Worm (Caenorhabditis elegans) whole organism, young adult: ENCODE data around the gene gss-1.

Source experiments
- B0035.1 ChIP-seq: sonication (generic microtip); optimal IDR thresholded peaks from 2 replicates; lab custom pipeline; 2016; ENCODE audit warnings: missing genetic modification characterization, mild to moderate bottlenecking, missing compliant biosample characterization, missing genotype, missing genetic modification reagents
- B0261.1 ChIP-seq: sonication (generic microtip); optimal IDR thresholded peaks from 2 replicates; lab custom pipeline; 2016; ENCODE audit warnings: mild to moderate bottlenecking, missing genetic modification characterization, moderate library complexity, missing compliant biosample characterization
- B0336.3 ChIP-seq: fragments of 200-800 bp; sonication (Bioruptor generic); IDR thresholded peaks from 2 replicates; pipeline ENCODE4 v1.3.6; 2022; ENCODE audit warnings: missing genetic modification characterization, missing compliant biosample characterization
- C17E4.6 ChIP-seq: fragments of 200-800 bp; sonication (Bioruptor generic); IDR thresholded peaks from 2 replicates; pipeline ENCODE4 v1.3.6; 2022; ENCODE audit warnings: missing genetic modification reagents, missing genetic modification characterization, missing compliant biosample characterization
- D2030.7 ChIP-seq: fragments of 200-800 bp; sonication (Bioruptor generic); IDR thresholded peaks from 2 replicates; pipeline ENCODE4 v1.3.6; 2022; ENCODE audit warnings: missing genetic modification reagents, missing genetic modification characterization, missing compliant biosample characterization
- F10E7.11 ChIP-seq: sonication (generic microtip); optimal IDR thresholded peaks from 2 replicates; lab custom pipeline; 2017; ENCODE audit warnings: mild to moderate bottlenecking, missing genetic modification characterization, moderate library complexity, missing compliant biosample characterization
- F23B12.7 ChIP-seq: sonication (generic microtip); optimal IDR thresholded peaks from 2 replicates; lab custom pipeline; 2017; ENCODE audit warnings: missing genetic modification characterization, mild to moderate bottlenecking, missing compliant biosample characterization, antibody characterized with exemption, moderate library complexity; ENCODE audit not compliant: insufficient read depth
- F49E8.2 ChIP-seq: sonication (generic microtip); optimal IDR thresholded peaks from 3 replicates; lab custom pipeline; 2017; ENCODE audit warnings: missing genetic modification characterization, mild to moderate bottlenecking, missing compliant biosample characterization, antibody characterized with exemption, moderate library complexity; ENCODE audit not compliant: insufficient read depth
- F57A8.1 ChIP-seq: fragments of 200-800 bp; sonication (Bioruptor generic); optimal IDR thresholded peaks from 2 replicates; lab custom pipeline; 2018; ENCODE audit warnings: mild to moderate bottlenecking, missing genetic modification characterization, moderate library complexity, missing compliant biosample characterization
- K11D2.4 ChIP-seq: fragments of 200-800 bp; sonication (Bioruptor generic); IDR thresholded peaks from 2 replicates; pipeline ENCODE4 v1.3.6; 2022; ENCODE audit warnings: missing genetic modification reagents, missing genetic modification characterization, missing compliant biosample characterization
- Y79H2A.3 ChIP-seq: fragments of 200-800 bp; sonication (Bioruptor generic); conservative IDR thresholded peaks from 2 replicates; pipeline ENCODE4 v1.3.6; 2022; ENCODE audit warnings: missing genetic modification reagents, missing genetic modification characterization, missing compliant biosample characterization
- Y95B8A.8 ChIP-seq: fragments of 200-800 bp; sonication (Bioruptor generic); IDR thresholded peaks from 2 replicates; pipeline ENCODE4 v1.3.6; 2022; ENCODE audit warnings: missing genetic modification reagents, missing genetic modification characterization, missing compliant biosample characterization
- aptf-3 ChIP-seq: fragments of 200-800 bp; sonication (Bioruptor generic); IDR thresholded peaks from 2 replicates; pipeline ENCODE4 v1.3.6; 2022; ENCODE audit warnings: missing genetic modification characterization, missing compliant biosample characterization
- bed-2 ChIP-seq: fragments of 200-800 bp; sonication (Bioruptor generic); IDR thresholded peaks from 2 replicates; pipeline ENCODE4 v1.3.6; 2022; ENCODE audit warnings: missing genetic modification reagents, missing genetic modification characterization, missing compliant biosample characterization
- cebp-1 ChIP-seq, 2 experiments: fragments of 200-800 bp in 1 of 2; sonication (Bioruptor generic) in 1 of 2; sonication (generic microtip) in 1 of 2; IDR thresholded peaks in 1 of 2; optimal IDR thresholded peaks in 1 of 2; 2 replicates each; pipeline versions ENCODE4 v1.3.6 to Lab custom; 2017 to 2022; ENCODE audit warnings: missing compliant biosample characterization in 2 of 2, missing genetic modification characterization in 2 of 2, mild to moderate bottlenecking in 1 of 2, missing genetic modification reagents in 1 of 2, moderate library complexity in 1 of 2
- ceh-100 ChIP-seq: fragments of 200-800 bp; sonication (Bioruptor generic); IDR thresholded peaks from 2 replicates; pipeline ENCODE4 v1.3.6; 2022; ENCODE audit warnings: missing genetic modification reagents, missing genetic modification characterization, missing compliant biosample characterization
- ceh-58 ChIP-seq: fragments of 200-800 bp; sonication (Bioruptor generic); IDR thresholded peaks from 2 replicates; pipeline ENCODE4 v1.3.6; 2022; ENCODE audit warnings: missing genetic modification characterization, missing compliant biosample characterization
- dpl-1 ChIP-seq: fragments of 150-350 bp; optimal IDR thresholded peaks from 2 replicates; lab custom pipeline; 2014; ENCODE audit warnings: missing biosample characterization, missing genetic modification reagents, missing genetic modification characterization
- egl-18 ChIP-seq: fragments of 200-800 bp; sonication (Bioruptor generic); IDR thresholded peaks from 2 replicates; pipeline ENCODE4 v1.3.6; 2022; ENCODE audit warnings: missing genetic modification reagents, missing genetic modification characterization, missing compliant biosample characterization
- him-1 ChIP-seq: sonication (generic microtip); optimal IDR thresholded peaks from 2 replicates; lab custom pipeline; 2016; ENCODE audit warnings: missing genotype, missing genetic modification reagents, missing genetic modification characterization, missing compliant biosample characterization
- hlh-12 ChIP-seq: sonication (generic microtip); optimal IDR thresholded peaks from 2 replicates; lab custom pipeline; 2016; ENCODE audit warnings: missing genetic modification characterization, missing compliant biosample characterization
- hmg-20 ChIP-seq: fragments of 200-800 bp; sonication (Bioruptor generic); IDR thresholded peaks from 2 replicates; pipeline ENCODE4 v1.3.6; 2022; ENCODE audit warnings: missing genetic modification reagents, missing genetic modification characterization, missing compliant biosample characterization
- lin-26 ChIP-seq: fragments of 200-800 bp; sonication (Bioruptor generic); IDR thresholded peaks from 2 replicates; pipeline ENCODE4 v1.3.6; 2022; ENCODE audit warnings: missing genetic modification reagents, missing genetic modification characterization, missing compliant biosample characterization
- lin-35 ChIP-seq, 3 experiments: fragments of 150-350 bp in 2 of 3; sonication (generic microtip) in 1 of 3; optimal IDR thresholded peaks; 2 replicates each; lab custom pipeline; 2014 to 2018; ENCODE audit warnings: missing biosample characterization in 3 of 3, missing genetic modification characterization in 3 of 3, missing genetic modification reagents in 3 of 3
- lsy-27 ChIP-seq: sonication (generic microtip); optimal IDR thresholded peaks from 2 replicates; lab custom pipeline; 2017; ENCODE audit warnings: missing genetic modification characterization, mild to moderate bottlenecking, missing compliant biosample characterization, antibody characterized with exemption, missing genotype, borderline replicate concordance; ENCODE audit not compliant: insufficient read depth
- nhr-80 ChIP-seq: sonication (generic microtip); optimal IDR thresholded peaks from 2 replicates; lab custom pipeline; 2016; ENCODE audit warnings: missing genetic modification characterization, missing compliant biosample characterization
- nhr-90 ChIP-seq: sonication (generic microtip); optimal IDR thresholded peaks from 2 replicates; lab custom pipeline; 2016; ENCODE audit warnings: missing genotype, mild to moderate bottlenecking, missing genetic modification characterization, missing compliant biosample characterization
- pbrm-1 ChIP-seq: fragments of 200-800 bp; sonication (Bioruptor generic); IDR thresholded peaks from 2 replicates; pipeline ENCODE4 v1.3.6; 2022; ENCODE audit warnings: missing genetic modification reagents, missing genetic modification characterization, missing compliant biosample characterization
- rec-8 ChIP-seq, 2 experiments: sonication (generic microtip); optimal IDR thresholded peaks; 2 replicates each; lab custom pipeline; 2016; ENCODE audit warnings: mild to moderate bottlenecking in 2 of 2, missing genetic modification characterization in 2 of 2, missing genetic modification reagents in 2 of 2, missing genotype in 2 of 2, missing biosample characterization in 1 of 2, missing compliant biosample characterization in 1 of 2, moderate library complexity in 1 of 2
- repo-1 ChIP-seq: sonication (generic microtip); optimal IDR thresholded peaks from 2 replicates; lab custom pipeline; 2017; ENCODE audit warnings: mild to moderate bottlenecking, missing genetic modification characterization, missing compliant biosample characterization
- snpc-3.4 ChIP-seq: sonication (generic microtip); optimal IDR thresholded peaks from 2 replicates; lab custom pipeline; 2017; ENCODE audit warnings: missing genetic modification characterization, mild to moderate bottlenecking, missing compliant biosample characterization, antibody characterized with exemption, moderate library complexity, missing genotype, missing genetic modification reagents
- sptf-2 ChIP-seq: fragments of 200-800 bp; sonication (Bioruptor generic); optimal IDR thresholded peaks from 2 replicates; lab custom pipeline; 2018; ENCODE audit warnings: mild to moderate bottlenecking, missing genetic modification characterization, missing compliant biosample characterization
- tbp1 ChIP-seq: fragments of 200-800 bp; sonication (Bioruptor generic); optimal IDR thresholded peaks from 2 replicates; lab custom pipeline; 2018; ENCODE audit warnings: mild to moderate bottlenecking, missing genetic modification characterization, missing compliant biosample characterization
- tbx-9 ChIP-seq: sonication (generic microtip); optimal IDR thresholded peaks from 2 replicates; lab custom pipeline; 2016; ENCODE audit warnings: borderline replicate concordance, missing genetic modification characterization, inconsistent platforms, missing compliant biosample characterization
- unc-62 ChIP-seq: fragments of 150-350 bp; optimal IDR thresholded peaks from 2 replicates; lab custom pipeline; 2014; ENCODE audit warnings: missing biosample characterization, missing genetic modification reagents, missing genetic modification characterization
- ztf-26 ChIP-seq: sonication (generic microtip); optimal IDR thresholded peaks from 2 replicates; lab custom pipeline; 2017; ENCODE audit warnings: missing genetic modification characterization, missing compliant biosample characterization

The gss-1 gene

ce11 chrII:9445368-9445767 is 29.1 kb upstream of the gss-1 start, which contains the start of gene R09D1.13:
Gene R09D1.13, minus strand, starts transcription at chrII:9445468.
- TF ChIP-seq F49E8.2: no peak
- TF ChIP-seq F57A8.1 (GFP tag; lab: Kevin White, UChicago): no peak
- no peak for TF ChIP-seq hlh-12 (tag; lab: Kevin White, UChicago)
- no peak for TF ChIP-seq egl-18 (GFP tag; lab: Robert Waterston, UW)
- TF ChIP-seq F23B12.7 (tag; lab: Kevin White, UChicago): no peak
- TF ChIP-seq F10E7.11 (tag; lab: Kevin White, UChicago): no peak
- no peak for TF ChIP-seq Y95B8A.8 (GFP tag; lab: Robert Waterston, UW)
- no peak for TF ChIP-seq repo-1
- no peak for TF ChIP-seq B0035.1 (tag; lab: Kevin White, UChicago)

ce11 chrII:9443522-9443921 is 27.3 kb upstream of the gss-1 start, which contains the start of gene chil-15:
Gene chil-15, minus strand, starts transcription at chrII:9443622.
- TF ChIP-seq Y79H2A.3: no peak
- TF ChIP-seq dpl-1 (GFP tag; lab: Kevin White, UChicago): no peak
- TF ChIP-seq nhr-80 (tag; lab: Kevin White, UChicago): no peak
- no peak for TF ChIP-seq rec-8 (tag; optimal IDR thresholded peaks at IDR 0.05; lab: Kevin White, UChicago)
- no peak for TF ChIP-seq K11D2.4 (GFP tag; lab: Robert Waterston, UW)
- TF ChIP-seq tbx-9 (tag; lab: Kevin White, UChicago): no peak
- TF ChIP-seq hmg-20 (GFP tag; lab: Robert Waterston, UW): no peak
- TF ChIP-seq ztf-26 (tag; lab: Kevin White, UChicago): no peak
- TF ChIP-seq nhr-90 (tag; lab: Kevin White, UChicago): no peak
- no peak for TF ChIP-seq lin-26 (GFP tag; lab: Robert Waterston, UW)
- TF ChIP-seq C17E4.6 (GFP tag; lab: Robert Waterston, UW): no peak
- TF ChIP-seq him-1 (tag; lab: Kevin White, UChicago): no peak
- TF ChIP-seq snpc-3.4 (tag; lab: Kevin White, UChicago): no peak
- TF ChIP-seq sptf-2 (GFP tag; lab: Kevin White, UChicago): no peak
- no peak for TF ChIP-seq bed-2 (GFP tag; lab: Robert Waterston, UW)

- TF ChIP-seq ceh-58 (GFP tag; lab: Robert Waterston, UW) (no peak), lin-35 (GFP tag; optimal IDR thresholded peaks at IDR 0.05; lab: Kevin White, UChicago) (no peak), Y95B8A.8 (GFP tag; lab: Robert Waterston, UW) (no peak), B0336.3 (GFP tag; lab: Robert Waterston, UW) (no peak), ceh-100 (GFP tag; lab: Robert Waterston, UW) (no peak), aptf-3 (GFP tag; lab: Robert Waterston, UW) (no peak), pbrm-1 (no peak), lsy-27 (tag; lab: Kevin White, UChicago) (no peak), D2030.7 (GFP tag; lab: Robert Waterston, UW) (no peak), tbp1 (GFP tag; lab: Kevin White, UChicago) (no peak), B0261.1 (tag; lab: Kevin White, UChicago) (no peak), F57A8.1 (GFP tag; lab: Kevin White, UChicago) (no peak), egl-18 (GFP tag; lab: Robert Waterston, UW) (no peak), cebp-1 (GFP tag; IDR thresholded peaks at IDR 0.05; lab: Robert Waterston, UW) (no peak), cebp-1 (tag; optimal IDR thresholded peaks at IDR 0.05; lab: Kevin White, UChicago) (no peak), rec-8 (tag; optimal IDR thresholded peaks at IDR 0.05; lab: Kevin White, UChicago) (no peak), unc-62 (GFP tag; lab: Kevin White, UChicago) (no peak)
Observed at ce11 chrII:9441838-9442237, 25.6 kb upstream of the gss-1 start, which contains the start of gene chil-16. Gene chil-16, minus strand, starts transcription at chrII:9441938.
